Fruit fly (Drosophila melanogaster) whole organism, embryonic: Measurements from ENCODE around the gene CG5273.
A peak's percentile ranks its signal among the peaks of the same experiment; 100 is the strongest.

Experiments used
- Abd-B ChIP-seq: fragments of 200-800 bp; sonication (Bioruptor generic); optimal IDR thresholded peaks from 2 replicates; lab custom pipeline; 2018; ENCODE audit warnings: missing biosample characterization, mild to moderate bottlenecking, missing genetic modification characterization, moderate library complexity
- CG11247 ChIP-seq: fragments of 200-800 bp; sonication (Bioruptor generic); IDR thresholded peaks from 2 replicates; pipeline ENCODE4 v1.3.6; 2022; ENCODE audit warnings: missing biosample characterization, missing genetic modification characterization
- CG14710 ChIP-seq: fragments of 200-800 bp; sonication (Bioruptor generic); optimal IDR thresholded peaks from 3 replicates; lab custom pipeline; 2019; ENCODE audit warnings: missing biosample characterization, mild to moderate bottlenecking, missing genetic modification characterization, moderate library complexity
- CG15514 ChIP-seq: fragments of 200-800 bp; sonication (Bioruptor generic); optimal IDR thresholded peaks from 3 replicates; lab custom pipeline; 2017; ENCODE audit warnings: missing biosample characterization, missing genetic modification characterization, mild to moderate bottlenecking, moderate library complexity, missing genetic modification reagents
- CG15601 ChIP-seq: fragments of 200-800 bp; sonication (Bioruptor generic); optimal IDR thresholded peaks from 3 replicates; lab custom pipeline; 2019; ENCODE audit warnings: missing biosample characterization, mild to moderate bottlenecking, missing genetic modification characterization, moderate library complexity
- CG1603 ChIP-seq: fragments of 200-800 bp; sonication (Bioruptor generic); optimal IDR thresholded peaks from 2 replicates; lab custom pipeline; 2019; ENCODE audit warnings: missing biosample characterization, mild to moderate bottlenecking, missing genetic modification characterization, moderate library complexity
- CG2199 ChIP-seq: fragments of 200-800 bp; sonication (Bioruptor generic); IDR thresholded peaks from 3 replicates; pipeline ENCODE4 v1.3.6; 2022; ENCODE audit warnings: missing biosample characterization, missing genetic modification characterization
- CG2678 ChIP-seq: fragments of 200-800 bp; sonication (Bioruptor generic); optimal IDR thresholded peaks from 3 replicates; lab custom pipeline; 2019; ENCODE audit warnings: missing biosample characterization, mild to moderate bottlenecking, missing genetic modification characterization, moderate library complexity
- CG7839 ChIP-seq: fragments of 200-800 bp; sonication (Bioruptor generic); optimal IDR thresholded peaks from 3 replicates; lab custom pipeline; 2018; ENCODE audit warnings: missing biosample characterization, mild to moderate bottlenecking, missing genetic modification characterization, moderate library complexity
- CG8388 ChIP-seq: fragments of 200-800 bp; sonication (Bioruptor generic); optimal IDR thresholded peaks from 2 replicates; lab custom pipeline; 2019; ENCODE audit warnings: missing biosample characterization, mild to moderate bottlenecking, missing genetic modification characterization, moderate library complexity
- CrebB ChIP-seq: fragments of 200-800 bp; sonication (Bioruptor generic); optimal IDR thresholded peaks from 3 replicates; lab custom pipeline; 2018; ENCODE audit warnings: missing biosample characterization, mild to moderate bottlenecking, missing genetic modification characterization
- Dip2 ChIP-seq: fragments of 200-800 bp; sonication (Bioruptor generic); IDR thresholded peaks from 2 replicates; pipeline ENCODE4 v1.3.6; 2022; ENCODE audit warnings: missing biosample characterization, missing genetic modification characterization
- Dll ChIP-seq: fragments of 200-800 bp; sonication (Bioruptor generic); IDR thresholded peaks from 4 replicates; pipeline ENCODE4 v1.3.6; 2022; ENCODE audit warnings: missing biosample characterization, missing genetic modification characterization; ENCODE audit not compliant: partially characterized antibody
- Doc3 ChIP-seq: fragments of 200-800 bp; sonication (Bioruptor generic); IDR thresholded peaks from 3 replicates; pipeline ENCODE4 v1.3.6; 2022; ENCODE audit warnings: missing biosample characterization, missing genetic modification characterization; ENCODE audit not compliant: partially characterized antibody
- Drgx ChIP-seq: fragments of 200-800 bp; sonication (Bioruptor generic); IDR thresholded peaks from 2 replicates; pipeline ENCODE4 v1.3.6; 2022; ENCODE audit warnings: missing biosample characterization, missing genetic modification characterization
- Ets97D ChIP-seq: fragments of 200-800 bp; sonication (Bioruptor generic); optimal IDR thresholded peaks from 3 replicates; lab custom pipeline; 2016; ENCODE audit warnings: missing biosample characterization, missing genetic modification characterization
- HHEX ChIP-seq: fragments of 200-800 bp; sonication (Bioruptor generic); optimal IDR thresholded peaks from 3 replicates; lab custom pipeline; 2017; ENCODE audit warnings: missing biosample characterization, mild to moderate bottlenecking, missing genetic modification characterization, missing genetic modification reagents
- HLH4C ChIP-seq: fragments of 200-800 bp; sonication (Bioruptor generic); IDR thresholded peaks from 3 replicates; pipeline ENCODE4 v1.3.6; 2022; ENCODE audit warnings: missing biosample characterization, missing genetic modification characterization; ENCODE audit not compliant: partially characterized antibody
- HmgZ ChIP-seq: fragments of 200-800 bp; sonication (Bioruptor generic); optimal IDR thresholded peaks from 2 replicates; lab custom pipeline; 2018; ENCODE audit warnings: missing biosample characterization, mild to moderate bottlenecking, missing genetic modification characterization
- MBD-R2 ChIP-seq: fragments of 200-800 bp; sonication (Bioruptor generic); IDR thresholded peaks from 2 replicates; pipeline ENCODE4 v1.3.6; 2022; ENCODE audit warnings: missing biosample characterization, missing genetic modification characterization
- MTF-1 ChIP-seq: fragments of 200-800 bp; sonication (Bioruptor generic); optimal IDR thresholded peaks from 2 replicates; lab custom pipeline; 2018; ENCODE audit warnings: missing biosample characterization, mild to moderate bottlenecking, missing genetic modification characterization, borderline replicate concordance
- Ravus ChIP-seq: fragments of 200-800 bp; sonication (Bioruptor generic); IDR thresholded peaks from 2 replicates; pipeline ENCODE4 v1.3.6; 2022; ENCODE audit warnings: missing biosample characterization, missing genetic modification characterization
- Sry-δ ChIP-seq: fragments of 200-800 bp; sonication (Bioruptor generic); optimal IDR thresholded peaks from 2 replicates; lab custom pipeline; 2016; ENCODE audit warnings: missing biosample characterization, missing genetic modification characterization
- Ssrp ChIP-seq: fragments of 200-800 bp; sonication (Bioruptor generic); optimal IDR thresholded peaks from 2 replicates; lab custom pipeline; 2018; ENCODE audit warnings: missing biosample characterization, mild to moderate bottlenecking, missing genetic modification characterization, moderate library complexity
- ac ChIP-seq: fragments of 200-800 bp; sonication (Bioruptor generic); optimal IDR thresholded peaks from 3 replicates; lab custom pipeline; 2017; ENCODE audit warnings: missing biosample characterization, mild to moderate bottlenecking, missing genetic modification characterization
- bbx ChIP-seq: fragments of 200-800 bp; sonication (Bioruptor generic); IDR thresholded peaks from 2 replicates; pipeline ENCODE4 v1.3.6; 2022; ENCODE audit warnings: missing biosample characterization, missing genetic modification characterization; ENCODE audit not compliant: partially characterized antibody
- bcd ChIP-seq: fragments of 200-800 bp; sonication (Bioruptor generic); optimal IDR thresholded peaks from 2 replicates; lab custom pipeline; 2017; ENCODE audit warnings: missing biosample characterization, mild to moderate bottlenecking, missing genetic modification characterization
- bigmax ChIP-seq: fragments of 200-800 bp; sonication (Bioruptor generic); optimal IDR thresholded peaks from 2 replicates; lab custom pipeline; 2018; ENCODE audit warnings: missing biosample characterization, mild to moderate bottlenecking, missing genetic modification characterization
- corto ChIP-seq: fragments of 200-800 bp; sonication (Bioruptor generic); optimal IDR thresholded peaks from 2 replicates; lab custom pipeline; 2016; ENCODE audit warnings: missing biosample characterization, mild to moderate bottlenecking, missing genetic modification characterization, moderate library complexity
- crp ChIP-seq, 2 experiments: fragments of 200-800 bp; sonication (Bioruptor generic); optimal IDR thresholded peaks; 2 replicates in 1 of 2; 3 replicates in 1 of 2; lab custom pipeline; 2017; ENCODE audit warnings: missing biosample characterization in 2 of 2, missing genetic modification characterization in 2 of 2, mild to moderate bottlenecking in 1 of 2, moderate library complexity in 1 of 2
- dm ChIP-seq: fragments of 200-800 bp; sonication (Bioruptor generic); optimal IDR thresholded peaks from 3 replicates; lab custom pipeline; 2016; ENCODE audit warnings: missing biosample characterization, missing genetic modification characterization
- dmrt11E ChIP-seq: fragments of 200-800 bp; sonication (Bioruptor generic); optimal IDR thresholded peaks from 3 replicates; lab custom pipeline; 2018; ENCODE audit warnings: missing biosample characterization, mild to moderate bottlenecking, missing genetic modification characterization, moderate library complexity
- fd102C ChIP-seq: fragments of 200-800 bp; sonication (Bioruptor generic); optimal IDR thresholded peaks from 2 replicates; lab custom pipeline; 2018; ENCODE audit warnings: missing biosample characterization, mild to moderate bottlenecking, missing genetic modification characterization, moderate library complexity
- gfzf ChIP-seq: fragments of 200-800 bp; sonication (Bioruptor generic); optimal IDR thresholded peaks from 2 replicates; lab custom pipeline; 2016; ENCODE audit warnings: missing biosample characterization, mild to moderate bottlenecking, missing genetic modification characterization, moderate library complexity
- hb ChIP-seq: fragments of 200-800 bp; sonication (Bioruptor generic); IDR thresholded peaks from 3 replicates; pipeline ENCODE4 v1.3.6; 2022; ENCODE audit warnings: missing biosample characterization, missing genetic modification characterization; ENCODE audit not compliant: partially characterized antibody
- kah ChIP-seq: fragments of 200-800 bp; sonication (Bioruptor generic); optimal IDR thresholded peaks from 2 replicates; lab custom pipeline; 2018; ENCODE audit warnings: missing biosample characterization, mild to moderate bottlenecking, missing genetic modification characterization
- knrl ChIP-seq: fragments of 200-800 bp; sonication (Bioruptor generic); IDR thresholded peaks from 3 replicates; pipeline ENCODE4 v1.3.6; 2022; ENCODE audit warnings: missing biosample characterization, missing genetic modification characterization; ENCODE audit not compliant: partially characterized antibody
- nom ChIP-seq: fragments of 200-800 bp; sonication (Bioruptor generic); optimal IDR thresholded peaks from 2 replicates; lab custom pipeline; 2017; ENCODE audit warnings: missing biosample characterization, missing genetic modification characterization, mild to moderate bottlenecking, moderate library complexity, missing genetic modification reagents
- pita ChIP-seq: fragments of 200-800 bp; sonication (Bioruptor generic); optimal IDR thresholded peaks from 2 replicates; lab custom pipeline; 2017; ENCODE audit warnings: missing biosample characterization, mild to moderate bottlenecking, missing genetic modification characterization
- ranshi ChIP-seq: fragments of 200-800 bp; sonication (Bioruptor generic); IDR thresholded peaks from 2 replicates; pipeline ENCODE4 v1.3.6; 2022; ENCODE audit warnings: missing biosample characterization, missing genetic modification characterization
- sens ChIP-seq: fragments of 200-800 bp; sonication (Bioruptor generic); peaks from one replicate; lab custom pipeline; 2016; ENCODE audit warnings: missing biosample characterization, missing genetic modification characterization
- sima ChIP-seq: fragments of 200-800 bp; sonication (Bioruptor generic); optimal IDR thresholded peaks from 2 replicates; lab custom pipeline; 2016; ENCODE audit warnings: missing biosample characterization, missing genetic modification characterization
- sr ChIP-seq: fragments of 200-800 bp; sonication (Bioruptor generic); IDR thresholded peaks from 3 replicates; pipeline ENCODE4 v1.3.6; 2022; ENCODE audit warnings: missing biosample characterization, missing genetic modification characterization
- tio ChIP-seq: fragments of 200-800 bp; sonication (Bioruptor generic); optimal IDR thresholded peaks from 2 replicates; lab custom pipeline; 2017; ENCODE audit warnings: missing biosample characterization, missing genetic modification characterization, inconsistent platforms
- trem ChIP-seq: fragments of 200-800 bp; optimal IDR thresholded peaks from 3 replicates; lab custom pipeline; 2019; ENCODE audit warnings: missing biosample characterization, mild to moderate bottlenecking, missing genetic modification characterization, moderate library complexity
- trh ChIP-seq: fragments of 200-800 bp; sonication (Bioruptor generic); optimal IDR thresholded peaks from 2 replicates; lab custom pipeline; 2016; ENCODE audit warnings: missing biosample characterization, missing genetic modification characterization
- unpg ChIP-seq: fragments of 200-800 bp; sonication (Bioruptor generic); optimal IDR thresholded peaks from 3 replicates; lab custom pipeline; 2018; ENCODE audit warnings: missing biosample characterization, mild to moderate bottlenecking, missing genetic modification characterization, moderate library complexity
- zf30C ChIP-seq: fragments of 200-800 bp; sonication (Bioruptor generic); optimal IDR thresholded peaks from 3 replicates; lab custom pipeline; 2018; ENCODE audit warnings: missing biosample characterization, mild to moderate bottlenecking, missing genetic modification characterization

Gene CG5273

DNA sequence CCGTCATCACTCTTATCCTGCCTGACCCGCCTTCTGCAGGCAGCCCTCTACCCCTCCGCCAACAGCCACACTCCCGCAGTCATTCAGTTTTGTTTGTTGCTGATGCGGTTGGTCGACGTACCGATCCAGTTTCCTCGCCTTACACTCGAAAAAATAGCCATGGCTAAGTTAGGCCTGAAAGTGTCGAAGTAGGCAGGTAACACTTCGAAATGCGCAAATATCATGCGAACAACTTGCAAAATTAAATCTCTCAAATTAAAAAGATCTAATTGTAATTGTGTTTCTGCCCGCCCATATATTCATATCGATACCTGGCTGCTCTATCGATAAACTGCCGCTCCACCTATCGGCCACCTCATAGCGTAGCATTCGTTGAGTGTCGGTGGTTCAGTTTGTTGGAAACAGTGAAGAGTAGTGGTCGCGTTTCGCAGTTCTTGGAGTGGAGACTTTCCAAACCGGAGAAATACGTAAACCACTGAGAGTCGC, 10.3 kb downstream of the CG5273 start, which contains the start of gene fz3 (continued):
- peak; percentile 49 for TF ChIP-seq Ets97D
- TF ChIP-seq knrl (GFP tag; lab: Robert Waterston, UW): peak; percentile 81
- TF ChIP-seq Abd-B (GFP tag; lab: Kevin White, UChicago): peak; percentile 0
- peak; percentile 41 for TF ChIP-seq unpg (GFP tag; lab: Kevin White, UChicago)
- TF ChIP-seq tio (GFP tag; lab: Kevin White, UChicago): no peak
- TF ChIP-seq Dll (GFP tag; lab: Robert Waterston, UW): peak; percentile 91
- TF ChIP-seq CG2199 (GFP tag; lab: Robert Waterston, UW): peak; percentile 66; the same call in 2 of the 3 replicates
- no peak for TF ChIP-seq pita
- 0 out of 2 replicates have a peak, but pooled peaks have one; percentile 16 for TF ChIP-seq CG11247 (GFP tag; lab: Robert Waterston, UW)
- TF ChIP-seq ac (GFP tag; lab: Kevin White, UChicago): peak; percentile 11
- TF ChIP-seq HLH4C (GFP tag; lab: Robert Waterston, UW): peak; percentile 85
- TF ChIP-seq Ssrp (tag; lab: Kevin White, UChicago): no peak
- peak; percentile 8 for TF ChIP-seq gfzf (GFP tag; lab: Kevin White, UChicago)
- TF ChIP-seq CG2678 (tag; lab: Kevin White, UChicago): peak; percentile 13
- TF ChIP-seq CG14710: peak; percentile 40
- 0 out of 3 replicates have a peak, but pooled peaks have one; percentile 23 for TF ChIP-seq sr
- TF ChIP-seq Ravus (GFP tag; lab: Robert Waterston, UW): no peak
- peak; percentile 71 for TF ChIP-seq CG15514
- TF ChIP-seq ranshi: peak; percentile 20; the same call in 1 of the 2 replicates
- TF ChIP-seq Sry-δ (GFP tag; lab: Kevin White, UChicago): peak; percentile 77
- TF ChIP-seq Doc3 (GFP tag; lab: Robert Waterston, UW): peak; percentile 85
- peak; percentile 68 for TF ChIP-seq kah (GFP tag; lab: Kevin White, UChicago)
- TF ChIP-seq corto (GFP tag; lab: Kevin White, UChicago): peak; percentile 51
- peak; percentile 41 for TF ChIP-seq HmgZ (tag; lab: Kevin White, UChicago)
- TF ChIP-seq bcd (GFP tag; lab: Kevin White, UChicago): no peak
- peak; percentile 44 for TF ChIP-seq trem
- TF ChIP-seq MTF-1 (GFP tag; lab: Kevin White, UChicago): no peak
- TF ChIP-seq dm (GFP tag; lab: Kevin White, UChicago): peak; percentile 7
- peak; percentile 1 for TF ChIP-seq CG8388 (GFP tag; lab: Kevin White, UChicago)
- peak; percentile 21 for TF ChIP-seq CG7839
- TF ChIP-seq zf30C (GFP tag; lab: Kevin White, UChicago): peak; percentile 64
- TF ChIP-seq crp (GFP tag; optimal IDR thresholded peaks at IDR 0.05; lab: Kevin White, UChicago): no peak
- no peak for TF ChIP-seq fd102C (GFP tag; lab: Kevin White, UChicago)
- TF ChIP-seq CrebB (tag; lab: Kevin White, UChicago): peak; percentile 26
- TF ChIP-seq CG1603 (tag; lab: Kevin White, UChicago): peak; percentile 66
- TF ChIP-seq bigmax: peak; percentile 17
- peak; percentile 91 for TF ChIP-seq sens (GFP tag; lab: Kevin White, UChicago)
- TF ChIP-seq MBD-R2: peak; percentile 54
- peak; percentile 54 for TF ChIP-seq Drgx
- TF ChIP-seq hb (GFP tag; lab: Robert Waterston, UW): peak; percentile 75
- TF ChIP-seq Dip2 (GFP tag; lab: Robert Waterston, UW): no peak
- TF ChIP-seq sima: no peak
- TF ChIP-seq trh (GFP tag; lab: Kevin White, UChicago): no peak
- peak; percentile 94 for TF ChIP-seq bbx (GFP tag; lab: Robert Waterston, UW)
- peak; percentile 23 for TF ChIP-seq CG15601 (tag; lab: Kevin White, UChicago)
- no peak for TF ChIP-seq HHEX (GFP tag; lab: Kevin White, UChicago)
- peak; percentile 73 for TF ChIP-seq nom (GFP tag; lab: Kevin White, UChicago)
- peak; percentile 24 for TF ChIP-seq dmrt11E (tag; lab: Kevin White, UChicago)
